Fruit fly (Drosophila melanogaster) whole organism, embryonic: ENCODE data around the gene CG42671.
A peak's percentile ranks its signal among the peaks of the same experiment; 100 is the strongest.

Experiments
- Adf1 ChIP-seq: fragments of 200-800 bp; sonication (Bioruptor generic); IDR thresholded peaks from 2 replicates; pipeline ENCODE4 v1.3.6; 2022; ENCODE audit warnings: missing biosample characterization, missing genetic modification characterization
- Aef1 ChIP-seq: fragments of 200-800 bp; sonication (Bioruptor generic); IDR thresholded peaks from 3 replicates; pipeline ENCODE4 v1.3.6; 2022; ENCODE audit warnings: missing biosample characterization, missing genetic modification characterization
- Atf6 ChIP-seq: fragments of 200-800 bp; sonication (Bioruptor generic); IDR thresholded peaks from 2 replicates; pipeline ENCODE4 v1.3.6; 2022; ENCODE audit warnings: missing biosample characterization, missing genetic modification characterization
- CG1024 ChIP-seq: fragments of 200-800 bp; sonication (Bioruptor generic); IDR thresholded peaks from 2 replicates; pipeline ENCODE4 v1.3.6; 2022; ENCODE audit warnings: missing biosample characterization, missing genetic modification characterization
- CG10321 ChIP-seq: fragments of 200-800 bp; sonication (Bioruptor generic); IDR thresholded peaks from 2 replicates; pipeline ENCODE4 v1.3.6; 2022; ENCODE audit warnings: missing biosample characterization, missing genetic modification characterization
- CG12155 ChIP-seq: fragments of 200-800 bp; sonication (Bioruptor generic); optimal IDR thresholded peaks from 3 replicates; lab custom pipeline; 2016; ENCODE audit warnings: missing biosample characterization, missing genetic modification characterization
- CG13287 ChIP-seq: fragments of 200-800 bp; sonication (Bioruptor generic); IDR thresholded peaks from 2 replicates; pipeline ENCODE4 v1.3.6; 2022; ENCODE audit warnings: missing biosample characterization, missing genetic modification characterization; ENCODE audit not compliant: partially characterized antibody
- CG16813 ChIP-seq: fragments of 200-800 bp; sonication (Bioruptor generic); IDR thresholded peaks from 3 replicates; pipeline ENCODE4 v1.3.6; 2022; ENCODE audit warnings: missing biosample characterization, missing genetic modification characterization; ENCODE audit not compliant: partially characterized antibody
- CG17568 ChIP-seq: fragments of 200-800 bp; sonication (Bioruptor generic); optimal IDR thresholded peaks from 2 replicates; lab custom pipeline; 2018; ENCODE audit warnings: missing biosample characterization, mild to moderate bottlenecking, missing genetic modification characterization, moderate library complexity
- CG18619 ChIP-seq: fragments of 200-800 bp; sonication (Bioruptor generic); optimal IDR thresholded peaks from 3 replicates; lab custom pipeline; 2017; ENCODE audit warnings: missing biosample characterization, mild to moderate bottlenecking, missing genetic modification characterization
- CG2712 ChIP-seq: fragments of 200-800 bp; optimal IDR thresholded peaks from 3 replicates; lab custom pipeline; 2019; ENCODE audit warnings: missing biosample characterization, mild to moderate bottlenecking, missing genetic modification characterization, moderate library complexity
- CG3281 ChIP-seq: fragments of 200-800 bp; sonication (Bioruptor generic); optimal IDR thresholded peaks from 3 replicates; lab custom pipeline; 2017; ENCODE audit warnings: missing biosample characterization, mild to moderate bottlenecking, missing genetic modification characterization
- CG34224 ChIP-seq: fragments of 200-800 bp; sonication (Bioruptor generic); IDR thresholded peaks from 3 replicates; pipeline ENCODE4 v1.3.6; 2022; ENCODE audit warnings: missing biosample characterization, missing genetic modification characterization; ENCODE audit not compliant: partially characterized antibody
- CG4282 ChIP-seq: fragments of 200-800 bp; sonication (Bioruptor generic); optimal IDR thresholded peaks from 2 replicates; lab custom pipeline; 2016; ENCODE audit warnings: missing biosample characterization, missing genetic modification characterization
- CG7839 ChIP-seq: fragments of 200-800 bp; sonication (Bioruptor generic); optimal IDR thresholded peaks from 3 replicates; lab custom pipeline; 2018; ENCODE audit warnings: missing biosample characterization, mild to moderate bottlenecking, missing genetic modification characterization, moderate library complexity
- CHES-1-like ChIP-seq: fragments of 200-800 bp; sonication (Bioruptor generic); optimal IDR thresholded peaks from 2 replicates; lab custom pipeline; 2016; ENCODE audit warnings: missing biosample characterization, missing genetic modification characterization
- CkIIα-i1 ChIP-seq: fragments of 200-800 bp; sonication (Bioruptor generic); IDR thresholded peaks from 2 replicates; pipeline ENCODE4 v1.3.6; 2022; ENCODE audit warnings: missing biosample characterization, missing genetic modification characterization
- Fer1 ChIP-seq: fragments of 200-800 bp; sonication (Bioruptor generic); optimal IDR thresholded peaks from 2 replicates; lab custom pipeline; 2017; ENCODE audit warnings: missing biosample characterization, mild to moderate bottlenecking, missing genetic modification characterization
- Gsc ChIP-seq: fragments of 200-800 bp; sonication (Bioruptor generic); IDR thresholded peaks from 2 replicates; pipeline ENCODE4 v1.3.6; 2022; ENCODE audit warnings: missing biosample characterization, missing genetic modification characterization
- HHEX ChIP-seq: fragments of 200-800 bp; sonication (Bioruptor generic); optimal IDR thresholded peaks from 3 replicates; lab custom pipeline; 2017; ENCODE audit warnings: missing biosample characterization, mild to moderate bottlenecking, missing genetic modification characterization, missing genetic modification reagents
- Hand ChIP-seq: fragments of 200-800 bp; sonication (Bioruptor generic); optimal IDR thresholded peaks from 2 replicates; lab custom pipeline; 2017; ENCODE audit warnings: mild to moderate bottlenecking, missing biosample characterization, missing genetic modification reagents, missing genetic modification characterization
- Jarid2 ChIP-seq: fragments of 200-800 bp; sonication (Bioruptor generic); optimal IDR thresholded peaks from 3 replicates; lab custom pipeline; 2017; ENCODE audit warnings: mild to moderate bottlenecking, missing biosample characterization, missing genetic modification reagents, missing genetic modification characterization
- Meics ChIP-seq: fragments of 200-800 bp; sonication (Bioruptor generic); optimal IDR thresholded peaks from 2 replicates; lab custom pipeline; 2017; ENCODE audit warnings: missing biosample characterization, mild to moderate bottlenecking, missing genetic modification characterization
- Opbp ChIP-seq: fragments of 200-800 bp; sonication (Bioruptor generic); IDR thresholded peaks from 3 replicates; pipeline ENCODE4 v1.3.6; 2022; ENCODE audit warnings: missing biosample characterization, missing genetic modification characterization; ENCODE audit not compliant: partially characterized antibody
- Pdp1 ChIP-seq, 2 experiments: fragments of 200-800 bp; sonication (Bioruptor generic); optimal IDR thresholded peaks; 3 replicates each; lab custom pipeline; 2016; ENCODE audit warnings: missing biosample characterization in 2 of 2, missing genetic modification characterization in 2 of 2, mild to moderate bottlenecking in 1 of 2, moderate library complexity in 1 of 2
- Rx ChIP-seq: fragments of 200-800 bp; sonication (Bioruptor generic); IDR thresholded peaks from 2 replicates; pipeline ENCODE4 v1.3.6; 2022; ENCODE audit warnings: missing biosample characterization, missing genetic modification characterization
- Spps ChIP-seq: fragments of 200-800 bp; sonication (Bioruptor generic); optimal IDR thresholded peaks from 2 replicates; lab custom pipeline; 2018; ENCODE audit warnings: missing biosample characterization, mild to moderate bottlenecking, missing genetic modification characterization
- Vsx1 ChIP-seq: fragments of 200-800 bp; sonication (Bioruptor generic); optimal IDR thresholded peaks from 2 replicates; lab custom pipeline; 2017; ENCODE audit warnings: missing biosample characterization, mild to moderate bottlenecking, missing genetic modification characterization, missing genetic modification reagents
- YL-1 ChIP-seq: fragments of 200-800 bp; sonication (Bioruptor generic); optimal IDR thresholded peaks from 3 replicates; lab custom pipeline; 2017; ENCODE audit warnings: missing biosample characterization, mild to moderate bottlenecking, missing genetic modification characterization
- ab ChIP-seq: fragments of 200-800 bp; sonication (Bioruptor generic); optimal IDR thresholded peaks from 2 replicates; lab custom pipeline; 2016; ENCODE audit warnings: missing biosample characterization, missing genetic modification characterization
- abd-A ChIP-seq: fragments of 200-800 bp; sonication (Bioruptor generic); optimal IDR thresholded peaks from 3 replicates; lab custom pipeline; 2019; ENCODE audit warnings: missing biosample characterization, mild to moderate bottlenecking, missing genetic modification characterization, moderate library complexity
- ase ChIP-seq: fragments of 200-800 bp; sonication (Bioruptor generic); IDR thresholded peaks from 3 replicates; pipeline ENCODE4 v1.3.6; 2022; ENCODE audit warnings: missing biosample characterization, missing genetic modification characterization
- az2 ChIP-seq: fragments of 200-800 bp; sonication (Bioruptor generic); optimal IDR thresholded peaks from 3 replicates; lab custom pipeline; 2016; ENCODE audit warnings: missing biosample characterization, missing genetic modification characterization
- caup ChIP-seq: fragments of 200-800 bp; sonication (Bioruptor generic); optimal IDR thresholded peaks from 3 replicates; lab custom pipeline; 2017; ENCODE audit warnings: missing biosample characterization, mild to moderate bottlenecking, missing genetic modification characterization, moderate library complexity; ENCODE audit not compliant: severe bottlenecking
- cg ChIP-seq: fragments of 200-800 bp; sonication (Bioruptor generic); optimal IDR thresholded peaks from 3 replicates; lab custom pipeline; 2019; ENCODE audit warnings: missing biosample characterization, mild to moderate bottlenecking, missing genetic modification characterization, moderate library complexity
- chm ChIP-seq: fragments of 200-800 bp; sonication (Bioruptor generic); IDR thresholded peaks from 2 replicates; pipeline ENCODE4 v1.3.6; 2022; ENCODE audit warnings: missing biosample characterization, missing genetic modification characterization
- dmrt11E ChIP-seq: fragments of 200-800 bp; sonication (Bioruptor generic); optimal IDR thresholded peaks from 3 replicates; lab custom pipeline; 2018; ENCODE audit warnings: missing biosample characterization, mild to moderate bottlenecking, missing genetic modification characterization, moderate library complexity
- dmrt99B ChIP-seq: fragments of 200-800 bp; sonication (Bioruptor generic); optimal IDR thresholded peaks from 2 replicates; lab custom pipeline; 2018; ENCODE audit warnings: missing biosample characterization, mild to moderate bottlenecking, missing genetic modification characterization, moderate library complexity
- gcm2 ChIP-seq: fragments of 200-800 bp; sonication (Bioruptor generic); optimal IDR thresholded peaks from 2 replicates; lab custom pipeline; 2016; ENCODE audit warnings: missing biosample characterization, missing genetic modification characterization
- gem ChIP-seq: fragments of 200-800 bp; sonication (Bioruptor generic); optimal IDR thresholded peaks from 2 replicates; lab custom pipeline; 2019; ENCODE audit warnings: missing biosample characterization, mild to moderate bottlenecking, missing genetic modification characterization, moderate library complexity
- gt ChIP-seq: fragments of 200-800 bp; sonication (Bioruptor generic); IDR thresholded peaks from 2 replicates; pipeline ENCODE4 v1.3.6; 2022; ENCODE audit warnings: missing biosample characterization, missing genetic modification characterization
- her ChIP-seq: fragments of 200-800 bp; sonication (Bioruptor generic); optimal IDR thresholded peaks from 2 replicates; lab custom pipeline; 2016; ENCODE audit warnings: missing biosample characterization, missing genetic modification characterization
- jumu ChIP-seq: fragments of 200-800 bp; sonication (Bioruptor generic); optimal IDR thresholded peaks from 3 replicates; lab custom pipeline; 2016; ENCODE audit warnings: missing biosample characterization, missing genetic modification characterization
- lab ChIP-seq: fragments of 200-800 bp; sonication (Bioruptor generic); optimal IDR thresholded peaks from 3 replicates; lab custom pipeline; 2017; ENCODE audit warnings: missing biosample characterization, missing genetic modification characterization, mild to moderate bottlenecking, moderate library complexity, missing genetic modification reagents
- p53 ChIP-seq: fragments of 200-800 bp; sonication (Bioruptor generic); optimal IDR thresholded peaks from 2 replicates; lab custom pipeline; 2016; ENCODE audit warnings: missing biosample characterization, missing genetic modification characterization
- pum ChIP-seq: fragments of 200-800 bp; sonication (Bioruptor generic); optimal IDR thresholded peaks from 2 replicates; lab custom pipeline; 2016; ENCODE audit warnings: missing biosample characterization, missing genetic modification characterization
- ranshi ChIP-seq: fragments of 200-800 bp; sonication (Bioruptor generic); IDR thresholded peaks from 2 replicates; pipeline ENCODE4 v1.3.6; 2022; ENCODE audit warnings: missing biosample characterization, missing genetic modification characterization
- row ChIP-seq: fragments of 200-800 bp; sonication (Bioruptor generic); IDR thresholded peaks from 3 replicates; pipeline ENCODE4 v1.3.6; 2022; ENCODE audit warnings: missing biosample characterization, missing genetic modification characterization
- sens-2 ChIP-seq: fragments of 200-800 bp; sonication (Bioruptor generic); IDR thresholded peaks from 2 replicates; pipeline ENCODE4 v1.3.6; 2022; ENCODE audit warnings: missing biosample characterization, missing genetic modification characterization
- sima ChIP-seq: fragments of 200-800 bp; sonication (Bioruptor generic); optimal IDR thresholded peaks from 2 replicates; lab custom pipeline; 2016; ENCODE audit warnings: missing biosample characterization, missing genetic modification characterization
- sob ChIP-seq: fragments of 200-800 bp; sonication (Bioruptor generic); IDR thresholded peaks from 2 replicates; pipeline ENCODE4 v1.3.6; 2022; ENCODE audit warnings: missing biosample characterization, missing genetic modification characterization

CG42671 gene

dm6 chr3L:11248303-11248702 is 34.0 kb downstream of the CG42671 start (continued):
- TF ChIP-seq Fer1 (GFP tag; lab: Kevin White, UChicago): peak; percentile 20
- TF ChIP-seq az2 (GFP tag; lab: Kevin White, UChicago): no peak
- peak; percentile 19 for TF ChIP-seq CG17568 (GFP tag; lab: Kevin White, UChicago)
- TF ChIP-seq Hand (GFP tag; lab: Kevin White, UChicago): no peak
- TF ChIP-seq sima (GFP tag; lab: Kevin White, UChicago): no peak
- no peak for TF ChIP-seq Spps (tag; lab: Kevin White, UChicago)
- peak; percentile 5 for TF ChIP-seq Vsx1
- TF ChIP-seq CkIIα-i1 (GFP tag; lab: Robert Waterston, UW): no peak
- TF ChIP-seq CG3281 (GFP tag; lab: Kevin White, UChicago): peak; percentile 47
- no peak for TF ChIP-seq CG4282 (GFP tag; lab: Kevin White, UChicago)
- peak; percentile 38 for TF ChIP-seq Meics
- TF ChIP-seq gt: no peak
- TF ChIP-seq Adf1: no peak
- no peak for TF ChIP-seq cg (GFP tag; lab: Kevin White, UChicago)
- no peak for TF ChIP-seq her (GFP tag; lab: Kevin White, UChicago)
- TF ChIP-seq row: no peak
- TF ChIP-seq Aef1 (GFP tag; lab: Robert Waterston, UW): no peak
- peak; percentile 34; the same call in 1 of the 2 replicates for TF ChIP-seq Atf6 (GFP tag; lab: Robert Waterston, UW)
- no peak; the same call in 1 of the 2 replicates for TF ChIP-seq sob
- TF ChIP-seq chm: peak; percentile 77
- TF ChIP-seq YL-1 (GFP tag; lab: Kevin White, UChicago): no peak
- TF ChIP-seq CG16813 (GFP tag; lab: Robert Waterston, UW): no peak
- TF ChIP-seq Gsc: no peak
- peak; percentile 25 for TF ChIP-seq lab (GFP tag; lab: Kevin White, UChicago)
- TF ChIP-seq Opbp (GFP tag; lab: Robert Waterston, UW): 0 out of 3 replicates have a peak, but pooled peaks have one; percentile 20
- TF ChIP-seq CG7839: peak; percentile 19
- peak; percentile 23 for TF ChIP-seq dmrt99B (tag; lab: Kevin White, UChicago)
- TF ChIP-seq CG13287 (GFP tag; lab: Robert Waterston, UW): no peak
- no peak for TF ChIP-seq ranshi (GFP tag; lab: Robert Waterston, UW)
- TF ChIP-seq CG18619 (GFP tag; lab: Kevin White, UChicago): peak; percentile 26
- no peak for TF ChIP-seq CHES-1-like (GFP tag; lab: Kevin White, UChicago)
- TF ChIP-seq ase: no peak
- no peak for TF ChIP-seq gem
- no peak for TF ChIP-seq gcm2 (GFP tag; lab: Kevin White, UChicago)
- peak; percentile 24 for TF ChIP-seq abd-A (tag; lab: Kevin White, UChicago)
- TF ChIP-seq sens-2: no peak
- TF ChIP-seq Pdp1 (GFP tag; optimal IDR thresholded peaks at IDR 0.05; lab: Kevin White, UChicago): peak in 1 of 2 experiments; percentile 2
- TF ChIP-seq p53 (GFP tag; lab: Kevin White, UChicago): no peak
- TF ChIP-seq CG1024 (GFP tag; lab: Robert Waterston, UW): no peak
- no peak for TF ChIP-seq CG12155
- TF ChIP-seq HHEX: peak; percentile 31
- no peak for TF ChIP-seq CG2712 (tag; lab: Kevin White, UChicago)
- TF ChIP-seq CG34224 (GFP tag; lab: Robert Waterston, UW): no peak
- TF ChIP-seq pum (GFP tag; lab: Kevin White, UChicago): no peak
- TF ChIP-seq caup (GFP tag; lab: Kevin White, UChicago): peak; percentile 22
- TF ChIP-seq Rx (GFP tag; lab: Robert Waterston, UW): no peak
- peak; percentile 65 for TF ChIP-seq Jarid2 (GFP tag; lab: Kevin White, UChicago)
- no peak for TF ChIP-seq ab (GFP tag; lab: Kevin White, UChicago)
- no peak for TF ChIP-seq jumu (GFP tag; lab: Kevin White, UChicago)
- TF ChIP-seq CG10321 (GFP tag; lab: Robert Waterston, UW): no peak
- no peak for TF ChIP-seq dmrt11E (tag; lab: Kevin White, UChicago)
